Fruit fly (Drosophila melanogaster): ENCODE data around the gene CG9698.

dm6 chr3R:30529570-30529969 lies 15.0 kb downstream of the CG9698 start:
- TF ChIP-seq sd (tag; optimal IDR thresholded peaks at IDR 0.05), result no peak
- no peak for TF ChIP-seq lola (GFP tag; optimal IDR thresholded peaks at IDR 0.05)
- no peak for TF ChIP-seq Sin3A (optimal IDR thresholded peaks at IDR 0.05)
- no peak for TF ChIP-seq CG9932 (GFP tag; IDR thresholded peaks at IDR 0.05)
- TF ChIP-seq CG15479 (GFP tag; optimal IDR thresholded peaks at IDR 0.05), result no peak
- no peak for TF ChIP-seq CG31224 (GFP tag; IDR thresholded peaks at IDR 0.05)
- TF ChIP-seq Drgx (GFP tag; IDR thresholded peaks at IDR 0.05), result no peak
- TF ChIP-seq sob (GFP tag; IDR thresholded peaks at IDR 0.05), result no peak
- TF ChIP-seq CG9876 (GFP tag; optimal IDR thresholded peaks at IDR 0.05), result no peak
- no peak for TF ChIP-seq ttk (GFP tag; IDR thresholded peaks at IDR 0.05)
- no peak for TF ChIP-seq H2.0 (GFP tag; IDR thresholded peaks at IDR 0.05)
- TF ChIP-seq CG17829 (tag; optimal IDR thresholded peaks at IDR 0.05), result no peak
- no peak for TF ChIP-seq zen (tag; optimal IDR thresholded peaks at IDR 0.05)

Data from whole organism, embryonic.